Worm (Caenorhabditis elegans) whole organism, young adult: Measurements from ENCODE around the gene trr-1.

ENCODE experiments used
- C17E4.6 ChIP-seq: fragments of 200-800 bp; sonication (Bioruptor generic); IDR thresholded peaks from 2 replicates; pipeline ENCODE4 v1.3.6; 2022; ENCODE audit warnings: missing genetic modification reagents, missing genetic modification characterization, missing compliant biosample characterization
- dox-1 ChIP-seq: fragments of 200-800 bp; sonication (Bioruptor generic); IDR thresholded peaks from 2 replicates; pipeline ENCODE4 v1.3.6; 2022; ENCODE audit warnings: missing genetic modification reagents, missing genetic modification characterization, missing compliant biosample characterization
- lag-1 ChIP-seq: fragments of 200-800 bp; sonication (Bioruptor generic); IDR thresholded peaks from 2 replicates; pipeline ENCODE4 v1.3.6; 2022; ENCODE audit warnings: missing genetic modification reagents, missing genetic modification characterization, missing compliant biosample characterization
- nhr-90 ChIP-seq: sonication (generic microtip); optimal IDR thresholded peaks from 2 replicates; lab custom pipeline; 2016; ENCODE audit warnings: missing genotype, mild to moderate bottlenecking, missing genetic modification characterization, missing compliant biosample characterization
- pha-4 ChIP-seq: fragments of 150-350 bp; sonication (generic microtip); optimal IDR thresholded peaks from 2 replicates; lab custom pipeline; 2014; ENCODE audit warnings: missing biosample characterization, missing genetic modification reagents, missing genetic modification characterization
- ztf-22 ChIP-seq: fragments of 200-800 bp; sonication (Bioruptor generic); optimal IDR thresholded peaks from 2 replicates; lab custom pipeline; 2018; ENCODE audit warnings: mild to moderate bottlenecking, missing genetic modification characterization, moderate library complexity, missing compliant biosample characterization

DNA sequence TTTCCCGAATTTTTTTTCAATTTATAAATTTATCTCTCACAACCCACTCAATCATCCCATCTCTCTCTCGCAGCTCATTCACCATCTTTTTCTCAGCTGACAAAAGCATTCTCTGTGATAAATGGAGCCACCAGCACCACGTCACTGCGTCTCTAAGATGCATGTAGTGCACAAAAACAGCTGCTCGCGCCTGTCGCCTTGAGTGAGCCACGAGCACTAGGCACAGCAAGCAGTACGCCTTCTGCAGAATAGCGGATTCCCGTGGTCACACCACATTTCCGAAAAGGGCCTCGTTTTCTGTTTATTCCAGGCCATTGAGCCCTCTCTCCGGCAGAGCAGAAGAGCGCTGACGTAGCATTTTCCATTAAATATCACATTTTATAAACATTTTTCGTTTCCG, 37.8 kb upstream of the trr-1 start, which contains the start of gene F13D12.10:
- TF ChIP-seq pha-4 (tag; lab: Kevin White, UChicago) (no peak), nhr-90 (no peak), ztf-22 (no peak), C17E4.6 (GFP tag; lab: Robert Waterston, UW) (no peak), lag-1 (GFP tag; lab: Robert Waterston, UW) (no peak), dox-1 (no peak)
